Worm (Caenorhabditis elegans): ENCODE results near the gene Y7A5A.6.

DNA sequence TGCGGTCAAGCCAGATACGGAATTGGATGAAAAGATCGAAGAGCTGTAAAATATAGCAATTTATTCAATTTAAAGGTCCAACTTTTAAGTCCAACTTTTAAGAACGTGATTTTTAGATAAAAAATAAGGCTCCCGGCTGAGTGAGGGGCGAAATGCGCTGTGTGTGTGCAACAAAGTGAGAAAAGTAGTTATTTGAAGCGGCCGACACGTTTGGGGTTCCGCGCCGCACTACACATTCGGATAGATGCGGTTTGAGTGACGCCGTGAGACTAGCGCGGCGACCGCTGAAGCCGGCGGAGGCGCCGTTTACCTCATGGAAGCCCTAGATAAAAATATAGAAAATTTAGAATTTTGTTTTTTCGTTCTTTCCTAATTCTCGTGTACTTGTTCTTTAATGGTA lies 28.7 kb downstream of the Y7A5A.6 start:
- no peak for TF ChIP-seq ceh-13 (GFP tag; optimal IDR thresholded peaks at IDR 0.05)
- TF ChIP-seq tra-4 (tag; optimal IDR thresholded peaks at IDR 0.05) = no peak
- TF ChIP-seq ama-1 (optimal IDR thresholded peaks at IDR 0.05) = no peak
- no peak for TF ChIP-seq hmbx-1 (tag; optimal IDR thresholded peaks at IDR 0.05)
- TF ChIP-seq hmg-4 (GFP tag; optimal IDR thresholded peaks at IDR 0.05) = no peak
- TF ChIP-seq tbx-37 (GFP tag; conservative IDR thresholded peaks at IDR 0.05) = no peak
- TF ChIP-seq hnd-1 (tag; optimal IDR thresholded peaks at IDR 0.05) = no peak
- TF ChIP-seq scrt-1 (GFP tag; IDR thresholded peaks at IDR 0.05) = no peak
- no peak for TF ChIP-seq ets-7 (tag; optimal IDR thresholded peaks at IDR 0.05)
- TF ChIP-seq aly-1 (tag; optimal IDR thresholded peaks at IDR 0.05) = no peak
- TF ChIP-seq B0310.2 (tag; optimal IDR thresholded peaks at IDR 0.05) = no peak
- TF ChIP-seq ceh-36 (tag; optimal IDR thresholded peaks at IDR 0.05) = no peak
- no peak for TF ChIP-seq flt-1 (GFP tag; IDR thresholded peaks at IDR 0.05)

Measured in whole organism, early embryonic.